Worm (Caenorhabditis elegans): Measurements from ENCODE around the gene srlf-35.

- TF ChIP-seq ref-1 (GFP tag; conservative IDR thresholded peaks at IDR 0.05) (no peak), T22C8.4 (GFP tag; IDR thresholded peaks at IDR 0.05) (no peak), med-1 (GFP tag; optimal IDR thresholded peaks at IDR 0.05; ENCODE audit: insufficient read depth) (no peak), cog-1 (tag; optimal IDR thresholded peaks at IDR 0.05) (no peak), flt-1 (GFP tag; IDR thresholded peaks at IDR 0.05) (no peak), ztf-23 (GFP tag; IDR thresholded peaks at IDR 0.05) (no peak), ztf-29 (GFP tag; IDR thresholded peaks at IDR 0.05) (no peak), klf-2 (GFP tag; conservative IDR thresholded peaks at IDR 0.05) (no peak)
Measured at ce11 chrV:484285-484890, 19.4 kb upstream of the srlf-35 start, which contains the start of gene nhr-212.
